Worm (Caenorhabditis elegans) whole organism, early embryonic: ENCODE data around the gene rfc-3.

Experiments
- B0310.2 ChIP-seq: sonication (generic microtip); optimal IDR thresholded peaks from 2 replicates; lab custom pipeline; 2016; ENCODE audit warnings: mild to moderate bottlenecking, missing genetic modification characterization, missing compliant biosample characterization
- F13C5.2 ChIP-seq: sonication (generic microtip); optimal IDR thresholded peaks from 2 replicates; lab custom pipeline; 2017; ENCODE audit warnings: mild to moderate bottlenecking, missing genetic modification characterization, inconsistent platforms, missing compliant biosample characterization
- aly-1 ChIP-seq: sonication (generic microtip); optimal IDR thresholded peaks from 2 replicates; lab custom pipeline; 2016; ENCODE audit warnings: missing genetic modification characterization, missing compliant biosample characterization
- ama-1 ChIP-seq: fragments of 150-350 bp; optimal IDR thresholded peaks from 2 replicates; lab custom pipeline; 2014
- ceh-13 ChIP-seq: fragments of 200-800 bp; sonication (Bioruptor generic); optimal IDR thresholded peaks from 2 replicates; lab custom pipeline; 2018; ENCODE audit warnings: mild to moderate bottlenecking, missing genetic modification characterization, missing compliant biosample characterization
- ceh-36 ChIP-seq: sonication (generic microtip); optimal IDR thresholded peaks from 2 replicates; lab custom pipeline; 2016; ENCODE audit warnings: missing genetic modification characterization, inconsistent platforms, missing compliant biosample characterization
- ets-7 ChIP-seq: sonication (generic microtip); optimal IDR thresholded peaks from 2 replicates; lab custom pipeline; 2016; ENCODE audit warnings: missing genotype, missing genetic modification characterization, missing compliant biosample characterization
- flt-1 ChIP-seq: fragments of 200-800 bp; sonication (Bioruptor generic); IDR thresholded peaks from 2 replicates; pipeline ENCODE4 v1.3.6; 2022; ENCODE audit warnings: missing genetic modification characterization, missing compliant biosample characterization
- hmbx-1 ChIP-seq: sonication (generic microtip); optimal IDR thresholded peaks from 2 replicates; lab custom pipeline; 2016; ENCODE audit warnings: mild to moderate bottlenecking, missing genetic modification characterization, missing compliant biosample characterization
- hmg-4 ChIP-seq: fragments of 200-800 bp; sonication (Bioruptor generic); optimal IDR thresholded peaks from 2 replicates; lab custom pipeline; 2018; ENCODE audit warnings: mild to moderate bottlenecking, missing genetic modification characterization, missing compliant biosample characterization
- hnd-1 ChIP-seq: sonication (generic microtip); optimal IDR thresholded peaks from 2 replicates; lab custom pipeline; 2016; ENCODE audit warnings: missing genetic modification characterization, missing compliant biosample characterization
- pes-1 ChIP-seq: fragments of 200-800 bp; sonication (Bioruptor generic); IDR thresholded peaks from 2 replicates; pipeline ENCODE4 v1.3.6; 2022; ENCODE audit warnings: missing genetic modification reagents, missing genetic modification characterization, missing compliant biosample characterization
- scrt-1 ChIP-seq: fragments of 200-800 bp; sonication (Bioruptor generic); IDR thresholded peaks from 2 replicates; pipeline ENCODE4 v1.3.6; 2022; ENCODE audit warnings: missing genetic modification characterization, missing compliant biosample characterization
- sea-1 ChIP-seq: fragments of 200-800 bp; sonication (Bioruptor generic); conservative IDR thresholded peaks from 2 replicates; pipeline ENCODE4 v1.3.6; 2022; ENCODE audit warnings: missing genetic modification characterization, missing compliant biosample characterization
- tbx-11 ChIP-seq: fragments of 200-800 bp; sonication (Bioruptor generic); IDR thresholded peaks from 2 replicates; pipeline ENCODE4 v1.3.6; 2022; ENCODE audit warnings: missing genetic modification characterization, missing compliant biosample characterization
- tbx-37 ChIP-seq: fragments of 200-800 bp; sonication (Bioruptor generic); conservative IDR thresholded peaks from 2 replicates; pipeline ENCODE4 v1.3.6; 2022; ENCODE audit warnings: missing genetic modification reagents, missing genetic modification characterization, missing compliant biosample characterization
- tra-4 ChIP-seq: sonication (generic microtip); optimal IDR thresholded peaks from 2 replicates; lab custom pipeline; 2017; ENCODE audit warnings: missing genetic modification characterization, missing compliant biosample characterization

rfc-3 gene

DNA sequence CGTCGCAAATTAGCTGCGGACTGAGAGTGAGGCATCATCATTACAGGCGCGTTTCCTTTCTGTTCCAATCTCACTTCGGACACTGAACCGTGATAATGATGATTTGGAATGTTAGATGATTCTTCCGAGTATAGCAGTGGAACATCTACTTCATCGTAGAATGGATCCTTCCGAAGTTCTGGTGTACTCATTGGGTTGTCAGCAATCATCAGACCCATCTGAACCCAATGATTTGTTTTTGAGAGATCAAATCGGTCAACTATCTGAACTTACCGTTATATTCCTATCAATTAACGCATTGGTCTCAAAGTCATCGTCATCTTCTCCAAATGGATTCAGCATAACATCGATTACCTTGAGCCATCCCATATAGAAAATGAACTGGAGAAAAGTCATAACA, 12.9 kb downstream of the rfc-3 start:
- TF ChIP-seq tbx-11 (GFP tag; lab: Robert Waterston, UW) (no peak), tra-4 (tag; lab: Kevin White, UChicago) (no peak), ceh-13 (GFP tag; lab: Kevin White, UChicago) (no peak), F13C5.2 (tag; lab: Kevin White, UChicago) (no peak), hmbx-1 (tag; lab: Kevin White, UChicago) (no peak), scrt-1 (no peak), ceh-36 (tag; lab: Kevin White, UChicago) (no peak), hmg-4 (no peak)

DNA sequence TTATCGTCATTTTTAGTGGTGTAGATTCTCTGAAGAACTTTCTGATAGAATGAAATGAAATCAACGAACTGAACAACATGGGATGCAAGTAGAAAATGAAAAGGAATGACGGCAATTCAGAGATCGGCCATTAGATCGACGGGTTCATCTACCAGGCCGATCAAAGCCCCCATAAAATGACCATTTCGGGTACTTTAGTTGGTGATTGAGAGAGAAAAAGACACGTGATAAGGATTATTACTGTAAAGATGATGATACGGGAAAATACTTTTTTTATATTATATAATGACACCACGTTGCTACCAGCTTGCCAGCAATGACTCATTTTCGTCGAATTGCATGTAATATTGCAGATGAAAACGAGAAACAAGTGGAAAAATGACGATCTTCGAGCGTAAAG, 14.2 kb downstream of the rfc-3 start, which contains the start of gene best-1:
Gene best-1 (minus strand): TSS at position 29 of the 400 bp plus-strand sequence.
- TF ChIP-seq tbx-37 (no peak), B0310.2 (no peak), ama-1 (lab: Kevin White, UChicago) (no peak), tra-4 (tag; lab: Kevin White, UChicago) (no peak), hmg-4 (no peak), ceh-36 (tag; lab: Kevin White, UChicago) (no peak), ceh-13 (GFP tag; lab: Kevin White, UChicago) (no peak)

DNA sequence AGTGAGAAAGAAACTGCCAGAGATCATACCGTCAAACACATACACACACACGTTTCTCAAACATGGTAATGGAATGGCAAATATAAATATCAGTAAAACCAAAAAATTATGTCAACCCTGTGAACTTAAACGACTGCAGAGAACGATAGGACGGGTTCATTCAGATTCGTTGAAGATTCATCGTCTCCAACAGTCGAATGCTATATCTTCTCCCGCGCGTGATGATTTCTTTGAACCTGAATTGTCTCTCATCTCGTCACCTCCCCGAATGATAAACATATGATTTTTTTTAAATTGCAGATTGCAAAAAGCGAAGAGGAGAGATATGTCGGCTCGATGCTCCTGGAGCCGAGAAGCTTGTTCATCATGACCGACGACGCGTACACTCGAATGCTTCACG, 15.3 kb downstream of the rfc-3 start:
- TF ChIP-seq scrt-1 (no peak), tbx-37 (no peak), tbx-11 (GFP tag; lab: Robert Waterston, UW) (no peak), hmbx-1 (tag; lab: Kevin White, UChicago) (no peak)

DNA sequence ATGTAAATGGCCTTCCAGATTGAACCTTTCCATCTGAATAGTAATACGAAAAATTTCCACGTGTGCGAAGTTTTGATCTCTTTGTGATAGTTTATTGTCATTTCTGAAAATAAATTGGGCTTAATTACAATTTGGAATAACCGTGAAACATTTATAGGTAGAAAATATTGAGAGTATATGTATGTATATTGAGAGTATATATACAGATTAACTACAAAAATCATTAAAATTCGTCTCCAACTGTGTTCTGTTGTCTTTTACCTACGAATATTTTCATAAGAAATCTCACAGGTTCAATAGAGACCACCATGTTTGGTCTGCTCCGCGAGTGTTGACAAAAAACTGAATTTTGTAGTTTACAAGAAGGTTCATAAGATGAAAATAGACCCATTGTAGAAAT, 17.4 kb downstream of the rfc-3 start, which contains the start of gene best-2:
Gene best-2 (minus strand): TSS at position 101 of the 400 bp plus-strand sequence.
- TF ChIP-seq scrt-1 (no peak), tbx-11 (GFP tag; lab: Robert Waterston, UW) (no peak), ceh-36 (tag; lab: Kevin White, UChicago) (no peak), hmg-4 (no peak), hnd-1 (tag; lab: Kevin White, UChicago) (no peak), tra-4 (tag; lab: Kevin White, UChicago) (no peak), B0310.2 (no peak), ceh-13 (GFP tag; lab: Kevin White, UChicago) (no peak)

DNA sequence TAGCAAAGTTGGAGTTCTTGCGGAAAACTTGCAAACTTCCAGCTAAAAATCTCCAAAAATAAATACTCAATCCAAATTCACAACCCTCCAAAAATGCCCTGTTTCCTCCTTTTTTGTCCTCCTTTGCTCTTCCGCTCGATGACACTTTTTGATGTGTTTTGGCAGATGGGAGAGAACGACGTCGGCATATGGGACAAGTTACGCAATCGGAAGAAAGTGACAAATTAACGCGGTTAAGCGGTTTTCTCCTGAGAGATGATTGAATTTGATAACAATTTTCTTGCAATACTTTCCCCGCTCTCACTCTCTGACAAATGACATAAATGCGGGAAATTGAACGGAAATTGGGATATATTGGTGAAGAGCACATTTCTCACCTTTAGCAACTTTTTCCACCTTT, 21.1 kb downstream of the rfc-3 start:
- TF ChIP-seq B0310.2: no peak
- no peak for TF ChIP-seq aly-1
- no peak for TF ChIP-seq flt-1 (GFP tag; lab: Robert Waterston, UW)
- TF ChIP-seq sea-1 (GFP tag; lab: Robert Waterston, UW): no peak

DNA sequence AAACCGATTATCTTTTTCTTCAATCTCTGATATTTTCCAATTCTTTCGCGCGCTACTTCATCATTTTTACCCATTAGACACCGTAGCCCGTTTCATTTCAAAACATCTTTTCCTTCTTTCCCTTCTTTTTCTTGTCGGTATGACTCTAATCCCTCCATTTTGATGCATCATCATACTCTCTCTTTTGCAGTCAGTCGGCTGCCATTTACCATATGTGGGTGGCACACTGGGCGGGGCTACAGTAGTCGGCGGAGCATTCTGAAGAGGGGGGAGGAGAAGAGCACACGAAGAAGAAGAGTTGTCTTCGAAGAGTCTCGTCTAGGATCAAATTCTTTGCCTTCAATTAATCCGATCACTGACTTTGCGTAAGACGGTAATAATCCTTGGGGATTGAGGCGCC, 23.2 kb downstream of the rfc-3 start, which contains the start of gene unc-30:
Gene unc-30 (plus strand): TSS at position 184 of the 400 bp plus-strand sequence.
- TF ChIP-seq tbx-37: no peak
- TF ChIP-seq ceh-36 (tag; lab: Kevin White, UChicago): peak; percentile 63

DNA sequence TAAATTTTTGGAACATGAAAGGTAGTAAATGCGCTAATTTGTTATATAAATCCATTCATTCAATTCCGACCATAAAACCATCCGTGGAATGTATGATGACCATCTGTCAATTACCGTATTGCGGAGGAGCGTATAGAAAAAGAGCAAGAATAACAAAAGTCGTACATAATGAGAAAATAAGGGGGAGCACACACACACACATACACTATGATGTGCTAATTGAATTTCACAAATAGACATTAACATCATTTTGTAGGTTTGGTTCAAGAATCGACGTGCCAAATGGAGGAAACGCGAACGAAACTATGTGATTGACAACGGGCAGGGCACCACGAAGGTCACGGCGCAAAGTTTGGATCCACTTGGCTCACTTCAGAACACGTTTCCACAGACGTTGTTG, 25.8 kb downstream of the rfc-3 start:
- TF ChIP-seq scrt-1: no peak
- TF ChIP-seq pes-1 (GFP tag; lab: Robert Waterston, UW): no peak
- no peak for TF ChIP-seq sea-1 (GFP tag; lab: Robert Waterston, UW)
- TF ChIP-seq hnd-1 (tag; lab: Kevin White, UChicago): no peak
- TF ChIP-seq hmbx-1 (tag; lab: Kevin White, UChicago): no peak
- no peak for TF ChIP-seq tra-4 (tag; lab: Kevin White, UChicago)
- TF ChIP-seq ets-7 (tag; lab: Kevin White, UChicago): no peak
- no peak for TF ChIP-seq ceh-13 (GFP tag; lab: Kevin White, UChicago)
- no peak for TF ChIP-seq B0310.2
- TF ChIP-seq ceh-36 (tag; lab: Kevin White, UChicago): no peak
- TF ChIP-seq aly-1: no peak
- TF ChIP-seq F13C5.2 (tag; lab: Kevin White, UChicago): no peak

DNA sequence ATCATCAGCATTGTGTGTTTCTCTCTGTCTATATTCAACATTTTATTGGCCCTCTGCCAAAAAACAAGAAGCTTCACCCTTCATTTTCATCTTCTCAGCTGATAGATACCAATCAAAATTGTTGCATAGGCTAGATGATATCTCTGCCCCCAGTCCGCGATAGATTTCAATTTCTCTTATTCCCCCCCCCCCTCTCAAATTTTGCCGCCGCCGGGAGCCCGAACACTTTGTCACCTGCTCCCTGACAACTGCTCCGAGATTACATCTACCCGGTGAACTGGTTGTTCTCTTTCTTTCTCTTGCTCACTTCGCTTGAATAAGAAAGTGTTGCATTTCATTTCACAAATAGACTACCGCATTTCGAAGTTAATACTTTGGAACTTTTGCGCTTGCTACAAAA, 30.4 kb downstream of the rfc-3 start:
- TF ChIP-seq tra-4 (tag; lab: Kevin White, UChicago) (no peak), aly-1 (no peak), scrt-1 (no peak), ets-7 (tag; lab: Kevin White, UChicago) (no peak)

DNA sequence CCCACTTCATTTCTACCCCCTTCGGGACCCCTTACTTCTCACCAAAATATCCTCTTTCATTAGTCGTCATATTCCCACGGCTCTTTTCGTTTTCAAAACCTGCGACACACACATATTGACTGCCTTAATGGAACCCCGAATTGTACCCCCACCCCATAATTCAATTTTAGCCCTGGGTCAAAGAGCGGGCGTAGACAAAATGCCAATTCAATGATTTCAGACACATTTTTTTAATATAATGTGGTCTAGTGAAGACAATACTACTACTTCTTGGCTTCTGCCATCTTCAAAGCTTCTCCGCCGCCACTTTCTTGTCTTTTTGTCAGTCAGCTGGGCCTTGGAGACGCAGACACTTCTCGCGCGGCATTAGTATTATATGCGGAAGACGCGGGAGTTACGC, 32.2 kb downstream of the rfc-3 start:
- TF ChIP-seq hnd-1 (tag; lab: Kevin White, UChicago) (no peak), tra-4 (tag; lab: Kevin White, UChicago) (no peak), flt-1 (GFP tag; lab: Robert Waterston, UW) (no peak), F13C5.2 (tag; lab: Kevin White, UChicago) (no peak), pes-1 (GFP tag; lab: Robert Waterston, UW) (no peak), ceh-36 (tag; lab: Kevin White, UChicago) (no peak), hmg-4 (no peak), ets-7 (tag; lab: Kevin White, UChicago) (no peak), ceh-13 (GFP tag; lab: Kevin White, UChicago) (no peak), B0310.2 (no peak), scrt-1 (no peak), sea-1 (GFP tag; lab: Robert Waterston, UW) (no peak), aly-1 (no peak), hmbx-1 (tag; lab: Kevin White, UChicago) (no peak)
